Worm (Caenorhabditis elegans) whole organism, L3 larva: ENCODE results near the gene ZK892.3.

Source experiments
- ceh-16 ChIP-seq: sonication (generic microtip); optimal IDR thresholded peaks from 2 replicates; lab custom pipeline; 2017; ENCODE audit warnings: missing biosample characterization, missing genetic modification characterization
- ceh-28 ChIP-seq: fragments of 150-350 bp; optimal IDR thresholded peaks from 2 replicates; lab custom pipeline; 2014; ENCODE audit warnings: missing biosample characterization, missing genetic modification reagents, missing genetic modification characterization
- fos-1 ChIP-seq: fragments of 150-350 bp; optimal IDR thresholded peaks from 2 replicates; lab custom pipeline; 2014; ENCODE audit warnings: missing biosample characterization, missing genetic modification characterization
- hmg-11 ChIP-seq: sonication (generic microtip); optimal IDR thresholded peaks from 2 replicates; lab custom pipeline; 2016; ENCODE audit warnings: missing genetic modification characterization, missing compliant biosample characterization
- mdl-1 ChIP-seq: fragments of 150-350 bp; optimal IDR thresholded peaks from 2 replicates; lab custom pipeline; 2014; ENCODE audit warnings: missing biosample characterization, missing genetic modification characterization
- nhr-43 ChIP-seq: sonication (generic microtip); optimal IDR thresholded peaks from 2 replicates; lab custom pipeline; 2016; ENCODE audit warnings: mild to moderate bottlenecking, missing genetic modification characterization, missing compliant biosample characterization; ENCODE audit not compliant: poor library complexity, severe bottlenecking
- pha-4 ChIP-seq: fragments of 150-350 bp; optimal IDR thresholded peaks from 2 replicates; lab custom pipeline; 2014; ENCODE audit warnings: missing biosample characterization, missing genetic modification reagents, missing genetic modification characterization

DNA sequence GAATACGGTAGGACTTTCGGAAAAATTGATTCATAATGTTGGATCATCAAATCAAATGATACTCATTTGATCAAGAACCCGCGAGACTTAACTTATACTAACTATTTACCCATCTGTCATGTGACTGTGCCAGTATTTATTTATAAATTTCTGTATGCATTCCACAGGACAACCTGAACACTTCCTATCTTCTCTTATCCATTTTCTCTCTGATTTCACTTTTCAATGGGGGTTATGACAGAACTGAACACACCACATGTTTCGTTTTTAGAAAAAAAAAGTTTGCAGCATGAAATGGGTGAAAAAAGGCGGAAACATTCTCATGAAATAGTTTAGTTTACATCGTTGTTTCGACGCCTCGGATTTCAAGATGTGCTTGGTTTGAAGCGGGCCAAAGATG is 15.9 kb downstream of the ZK892.3 start:
- TF ChIP-seq hmg-11 (no peak), fos-1 (tag; lab: Kevin White, UChicago) (no peak), ceh-28 (no peak), nhr-43 (tag; lab: Kevin White, UChicago) (no peak), ceh-16 (tag; lab: Kevin White, UChicago) (no peak), mdl-1 (tag; lab: Kevin White, UChicago) (no peak), pha-4 (tag; lab: Kevin White, UChicago) (no peak)
